Worm (Caenorhabditis elegans) whole organism, L1 larva: ENCODE measurements around the gene tbx-37.

Experiments used
- aly-2 ChIP-seq: fragments of 150-350 bp; optimal IDR thresholded peaks from 2 replicates; lab custom pipeline; 2014; ENCODE audit warnings: missing biosample characterization, missing genetic modification characterization
- dpl-1 ChIP-seq, 3 experiments: fragments of 150-350 bp in 2 of 3; sonication (generic microtip) in 1 of 3; optimal IDR thresholded peaks; 2 replicates each; lab custom pipeline; 2014 to 2017; ENCODE audit warnings: missing biosample characterization in 3 of 3, missing genetic modification characterization in 3 of 3, missing genetic modification reagents in 3 of 3
- elt-3 ChIP-seq, 6 experiments: fragments of 150-350 bp in 1 of 6; sonication (generic microtip); optimal IDR thresholded peaks; 2 replicates each; lab custom pipeline; 2017 to 2018; ENCODE audit warnings: missing biosample characterization in 6 of 6, missing genetic modification characterization in 6 of 6, inconsistent platforms in 1 of 6
- nhr-71 ChIP-seq: sonication (generic microtip); optimal IDR thresholded peaks from 2 replicates; lab custom pipeline; 2016; ENCODE audit warnings: mild to moderate bottlenecking, missing genetic modification characterization, moderate library complexity, missing compliant biosample characterization
- pqm-1 ChIP-seq: sonication (generic microtip); optimal IDR thresholded peaks from 3 replicates; lab custom pipeline; 2017; ENCODE audit warnings: missing biosample characterization, missing genetic modification characterization
- rnt-1 ChIP-seq: sonication (generic microtip); optimal IDR thresholded peaks from 2 replicates; lab custom pipeline; 2016; ENCODE audit warnings: mild to moderate bottlenecking, missing genetic modification characterization, moderate library complexity, missing compliant biosample characterization
- zag-1 ChIP-seq: fragments of 150-350 bp; optimal IDR thresholded peaks from 2 replicates; lab custom pipeline; 2014; ENCODE audit warnings: missing biosample characterization, missing genetic modification characterization

DNA sequence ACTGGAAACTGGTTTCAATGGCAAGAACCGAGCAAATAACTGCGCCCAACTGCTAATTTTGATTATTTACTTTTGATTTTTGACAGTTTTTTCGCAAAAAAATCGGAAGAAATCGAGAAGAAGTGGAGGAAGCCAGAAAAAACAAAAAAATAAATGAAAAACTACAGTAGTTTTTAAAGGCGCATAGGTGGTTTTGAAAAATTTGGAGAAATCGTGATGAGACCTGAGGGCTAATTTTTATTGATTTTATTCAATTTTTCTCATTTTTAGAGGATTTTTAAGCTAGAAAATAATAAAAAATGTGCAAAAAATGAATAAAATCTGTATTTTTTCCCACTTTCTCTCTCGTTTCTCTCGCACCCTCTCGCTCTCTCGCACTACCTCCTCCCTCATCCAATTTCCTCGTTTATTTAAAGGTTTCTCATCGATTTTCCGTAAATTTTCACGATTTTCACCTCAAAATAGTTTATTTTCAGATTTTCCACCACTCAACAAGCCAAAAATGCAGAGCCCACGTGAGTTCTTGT lies 47.7 kb upstream of the tbx-37 start, which contains the start of gene Y47D3A.20:
- TF ChIP-seq zag-1 (tag; lab: Kevin White, UChicago), result no peak
- no peak for TF ChIP-seq elt-3 (tag; optimal IDR thresholded peaks at IDR 0.05; lab: Kevin White, UChicago)
- TF ChIP-seq dpl-1 (GFP tag; optimal IDR thresholded peaks at IDR 0.05; lab: Kevin White, UChicago), result no peak
- TF ChIP-seq nhr-71, result no peak
- TF ChIP-seq pqm-1 (tag; lab: Kevin White, UChicago), result no peak
- TF ChIP-seq aly-2 (tag; lab: Kevin White, UChicago), result no peak
- TF ChIP-seq rnt-1 (tag; lab: Kevin White, UChicago), result no peak
